Fruit fly (Drosophila melanogaster): ENCODE results near the gene X11Lbeta.

dm6 chrX:10721901-10722479 is 94.5 kb downstream of the X11Lbeta start:
- TF ChIP-seq CG15269 (tag; optimal IDR thresholded peaks at IDR 0.05): peak; percentile 25
- no peak for TF ChIP-seq CG8944 (GFP tag; optimal IDR thresholded peaks at IDR 0.05)
- 0 out of 2 replicates have a peak, but pooled peaks have one; percentile 27 for TF ChIP-seq ap (GFP tag; IDR thresholded peaks at IDR 0.05)
- TF ChIP-seq CG10565 (GFP tag; optimal IDR thresholded peaks at IDR 0.05): no peak
- no peak for TF ChIP-seq MTF-1 (GFP tag; optimal IDR thresholded peaks at IDR 0.05; ENCODE audit: borderline replicate concordance)
